Worm (Caenorhabditis elegans): ENCODE measurements around the gene kbp-4.
A peak's percentile ranks its signal among the peaks of the same experiment; 100 is the strongest.
"Not testable (repeated sequence)": the region's sequence is repeated elsewhere in the genome, so short reads cannot be mapped to it uniquely, and the experiment has no call there.

kbp-4 gene

DNA sequence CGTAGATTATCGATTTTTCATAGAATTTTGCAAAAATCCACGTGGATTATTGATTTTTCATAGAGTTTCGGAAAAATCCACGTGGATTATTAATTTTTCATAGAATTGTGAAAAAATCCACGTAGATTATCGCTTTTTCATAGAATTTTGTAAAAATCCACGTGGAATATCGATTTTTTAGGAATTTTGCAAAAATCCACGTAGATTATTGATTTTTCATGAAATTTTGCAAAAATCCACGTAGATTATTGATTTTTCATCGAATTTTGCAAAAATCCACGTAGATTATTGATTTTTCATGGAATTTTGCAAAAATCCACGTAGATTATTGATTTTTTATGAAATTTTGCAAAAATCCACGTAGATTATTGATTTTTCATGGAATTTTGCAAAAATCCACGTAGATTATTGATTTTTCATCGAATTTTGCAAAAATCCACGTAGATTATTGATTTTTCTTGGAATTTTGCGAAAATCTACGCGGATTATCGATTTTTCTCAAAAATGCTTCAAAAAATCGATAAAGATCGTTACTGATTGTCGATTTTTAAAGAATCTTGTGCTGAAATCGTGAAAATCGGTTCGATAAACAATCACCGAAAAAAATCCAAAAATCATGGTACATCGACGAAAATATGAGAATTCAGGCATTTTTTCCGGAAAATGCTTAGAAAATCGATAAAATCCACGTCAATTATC lies 23.6 kb upstream of the kbp-4 start:
- TF ChIP-seq T22C8.4 (GFP tag; IDR thresholded peaks at IDR 0.05): peak; percentile 54

DNA sequence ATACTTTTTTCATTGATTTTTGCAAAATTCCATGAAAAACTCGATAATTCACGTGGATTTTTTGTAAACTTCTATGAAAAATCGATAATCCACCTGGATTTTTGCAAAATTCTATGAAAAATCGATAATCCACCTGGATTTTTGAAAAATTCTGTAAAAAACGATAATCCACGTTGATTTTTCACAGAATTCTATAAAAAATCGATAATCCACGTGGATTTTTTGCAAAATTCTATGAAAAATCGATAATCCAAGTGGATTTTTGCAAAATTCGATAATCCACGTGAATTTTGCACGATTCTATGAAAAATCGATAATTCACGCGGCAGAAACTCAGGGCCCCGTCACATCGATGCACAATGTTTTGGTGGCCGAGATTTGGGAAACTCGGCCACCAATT lies 22.6 kb upstream of the kbp-4 start:
- TF ChIP-seq T22C8.4 (GFP tag; IDR thresholded peaks at IDR 0.05) (peak; percentile 84), flt-1 (GFP tag; IDR thresholded peaks at IDR 0.05) (no peak)

DNA sequence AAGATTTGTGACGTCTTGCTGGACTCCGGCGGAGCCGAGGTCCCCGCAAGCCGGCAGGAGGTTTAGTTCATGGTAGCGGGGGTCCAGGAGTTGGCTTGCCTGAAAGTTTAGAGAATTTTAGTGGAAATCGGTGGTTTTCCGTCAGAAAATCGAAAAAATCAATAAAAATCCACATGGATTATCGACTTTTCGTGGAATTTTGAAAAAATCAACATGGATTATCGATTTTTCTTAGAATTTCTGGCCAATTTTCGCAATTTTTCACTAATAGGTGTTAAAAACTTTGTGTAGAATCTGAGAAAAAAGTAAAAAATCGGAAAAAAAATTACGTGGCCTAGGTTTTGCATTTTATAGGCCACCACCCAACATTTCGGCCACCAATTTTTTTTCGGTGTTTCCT lies 21.8 kb upstream of the kbp-4 start:
- no peak for TF ChIP-seq ztf-23 (GFP tag; IDR thresholded peaks at IDR 0.05)

DNA sequence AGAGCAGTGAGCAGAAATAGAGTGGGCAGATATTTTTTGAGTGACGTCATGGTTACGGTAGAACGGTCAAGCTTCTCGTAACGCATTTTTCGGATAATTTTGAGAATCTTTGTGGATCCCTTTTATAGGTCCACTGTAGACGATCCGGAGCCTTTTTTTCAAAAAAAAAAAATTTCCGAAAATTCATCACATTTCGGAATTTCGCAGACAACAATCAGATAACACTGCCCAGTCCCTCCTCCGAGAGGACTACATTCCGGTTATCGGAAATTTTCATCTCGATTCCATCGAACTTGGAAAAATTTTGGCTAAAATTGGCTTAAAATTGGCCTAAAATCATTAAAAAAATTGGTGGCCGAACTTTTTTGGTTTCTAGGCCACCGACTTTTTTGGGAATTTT lies 20.7 kb upstream of the kbp-4 start, which contains the start of gene BE0003N10.6:
Gene BE0003N10.6 (minus strand): TSS at position 101 of the 400 bp plus-strand sequence.
- TF ChIP-seq flt-1 (GFP tag; IDR thresholded peaks at IDR 0.05) (no peak), cog-1 (tag; optimal IDR thresholded peaks at IDR 0.05) (no peak), klf-2 (GFP tag; conservative IDR thresholded peaks at IDR 0.05) (no peak), ztf-29 (GFP tag; IDR thresholded peaks at IDR 0.05) (no peak), T22C8.4 (GFP tag; IDR thresholded peaks at IDR 0.05) (no peak), ref-1 (GFP tag; conservative IDR thresholded peaks at IDR 0.05) (no peak)

DNA sequence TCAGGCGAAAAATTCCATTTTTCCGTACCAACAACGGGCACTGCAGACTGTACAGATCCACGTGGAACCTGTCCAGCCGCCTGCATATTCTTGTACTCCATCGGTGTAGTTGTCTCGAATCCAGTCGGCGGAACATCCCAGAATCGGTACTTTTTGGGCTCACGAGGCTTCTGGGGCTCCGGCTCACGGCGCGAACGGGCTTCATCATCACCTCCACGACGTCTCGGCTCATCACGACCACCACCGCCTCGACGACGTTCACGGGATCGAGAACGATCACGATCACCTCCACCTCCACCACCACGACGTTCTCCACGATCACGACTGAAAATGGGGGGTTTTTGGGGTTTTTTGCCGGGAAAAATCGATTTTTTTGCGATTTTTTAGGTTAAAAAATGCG lies 6.5 kb upstream of the kbp-4 start:
- no peak for TF ChIP-seq ztf-23 (GFP tag; IDR thresholded peaks at IDR 0.05)
- TF ChIP-seq med-1 (GFP tag; optimal IDR thresholded peaks at IDR 0.05; ENCODE audit: insufficient read depth): no peak
- no peak for TF ChIP-seq tab-1 (GFP tag; IDR thresholded peaks at IDR 0.05)
- TF ChIP-seq cog-1 (tag; optimal IDR thresholded peaks at IDR 0.05): no peak
- no peak for TF ChIP-seq T22C8.4 (GFP tag; IDR thresholded peaks at IDR 0.05)
- no peak for TF ChIP-seq klf-2 (GFP tag; conservative IDR thresholded peaks at IDR 0.05)
- TF ChIP-seq ref-1 (GFP tag; conservative IDR thresholded peaks at IDR 0.05): no peak
- TF ChIP-seq flt-1 (GFP tag; IDR thresholded peaks at IDR 0.05): no peak
- no peak for TF ChIP-seq ztf-29 (GFP tag; IDR thresholded peaks at IDR 0.05)

DNA sequence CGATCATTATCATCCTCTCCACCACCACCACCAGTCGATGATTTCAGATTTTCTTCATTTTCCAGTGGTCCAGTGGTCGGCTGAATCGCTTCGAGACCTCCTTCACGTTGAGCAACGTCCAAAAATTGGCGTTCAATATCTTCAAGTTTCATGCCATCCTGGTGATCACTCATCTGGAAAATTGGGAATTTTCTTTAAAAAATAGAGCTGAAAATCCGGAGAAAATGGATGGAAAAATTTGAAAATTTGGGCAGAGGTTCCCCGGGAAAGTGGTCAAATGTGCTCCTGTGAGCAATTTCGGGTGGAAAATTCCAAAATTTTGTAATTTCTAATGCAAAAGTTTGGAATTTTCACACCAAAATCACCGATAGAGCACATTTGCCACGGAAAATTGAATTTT lies 4.3 kb upstream of the kbp-4 start, which contains the start of gene uaf-1:
Gene uaf-1 (minus strand): TSS at position 173 of the 400 bp plus-strand sequence.
- TF ChIP-seq cog-1 (tag; optimal IDR thresholded peaks at IDR 0.05); T22C8.4 (GFP tag; IDR thresholded peaks at IDR 0.05); flt-1 (GFP tag; IDR thresholded peaks at IDR 0.05): not testable (repeated sequence)

DNA sequence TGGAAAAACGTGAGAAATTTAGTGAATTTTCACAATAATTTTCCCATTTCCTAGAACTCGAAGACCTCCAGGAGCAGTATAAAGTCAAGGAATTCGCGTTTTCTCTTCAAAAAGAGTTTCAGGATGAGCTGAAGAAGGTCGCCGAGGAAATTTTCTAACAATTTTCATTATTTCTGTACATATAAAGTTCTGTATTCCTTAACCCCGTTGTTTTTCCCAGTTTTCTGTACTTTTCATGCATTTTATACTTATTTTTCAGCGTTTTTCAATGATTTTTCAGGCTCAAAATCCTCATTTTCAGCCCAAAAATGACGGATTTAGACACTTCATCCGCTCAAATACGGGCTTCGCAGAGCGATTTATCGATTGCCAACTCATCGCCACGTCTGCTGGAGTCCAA lies 400 bp downstream of the kbp-4 start, which contains the start of gene par-2:
Gene par-2 (plus strand): TSS at position 301 of the 400 bp plus-strand sequence.
- TF ChIP-seq ztf-29 (GFP tag; IDR thresholded peaks at IDR 0.05) (no peak), cog-1 (tag; optimal IDR thresholded peaks at IDR 0.05) (no peak), med-1 (GFP tag; optimal IDR thresholded peaks at IDR 0.05; ENCODE audit: insufficient read depth) (no peak), T22C8.4 (GFP tag; IDR thresholded peaks at IDR 0.05) (no peak), ztf-23 (GFP tag; IDR thresholded peaks at IDR 0.05) (no peak), klf-2 (GFP tag; conservative IDR thresholded peaks at IDR 0.05) (no peak), ref-1 (GFP tag; conservative IDR thresholded peaks at IDR 0.05) (no peak), tab-1 (GFP tag; IDR thresholded peaks at IDR 0.05) (no peak), flt-1 (GFP tag; IDR thresholded peaks at IDR 0.05) (no peak)

ce11 chrIII:1084971-1085370 lies 4.3 kb downstream of the kbp-4 start:
- TF ChIP-seq ztf-23 (GFP tag; IDR thresholded peaks at IDR 0.05): no peak
- TF ChIP-seq flt-1 (GFP tag; IDR thresholded peaks at IDR 0.05): no peak
- TF ChIP-seq med-1 (GFP tag; optimal IDR thresholded peaks at IDR 0.05; ENCODE audit: insufficient read depth): no peak
- no peak for TF ChIP-seq cog-1 (tag; optimal IDR thresholded peaks at IDR 0.05)
- no peak for TF ChIP-seq klf-2 (GFP tag; conservative IDR thresholded peaks at IDR 0.05)
- peak; percentile 69 for TF ChIP-seq T22C8.4 (GFP tag; IDR thresholded peaks at IDR 0.05)
- TF ChIP-seq ztf-29 (GFP tag; IDR thresholded peaks at IDR 0.05): no peak

DNA sequence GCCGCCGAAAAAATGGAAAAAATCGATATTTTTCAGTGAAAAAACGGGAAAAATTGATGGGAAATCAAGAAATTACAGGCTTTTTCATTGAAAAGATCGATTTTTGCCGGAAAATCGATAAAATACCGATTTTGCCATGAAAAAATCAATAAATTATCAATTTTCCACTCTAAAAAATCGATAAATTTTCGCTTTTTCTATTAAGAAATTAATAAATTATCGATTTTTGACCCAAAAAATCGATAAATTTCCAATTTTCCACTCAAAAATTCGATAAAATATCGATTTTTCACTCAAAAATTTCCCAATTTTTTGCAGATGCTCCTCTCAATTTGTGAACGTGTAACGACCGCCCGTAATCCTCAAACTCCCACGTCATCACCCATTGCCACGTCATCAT lies 13.7 kb downstream of the kbp-4 start:
- TF ChIP-seq ztf-23 (GFP tag; IDR thresholded peaks at IDR 0.05) (no peak), T22C8.4 (GFP tag; IDR thresholded peaks at IDR 0.05) (0 out of 2 replicates have a peak, but pooled peaks have one; percentile 18), ztf-29 (GFP tag; IDR thresholded peaks at IDR 0.05) (no peak)

- TF ChIP-seq cog-1 (tag; optimal IDR thresholded peaks at IDR 0.05): no peak
- no peak for TF ChIP-seq flt-1 (GFP tag; IDR thresholded peaks at IDR 0.05)
- TF ChIP-seq klf-2 (GFP tag; conservative IDR thresholded peaks at IDR 0.05): no peak
- no peak for TF ChIP-seq T22C8.4 (GFP tag; IDR thresholded peaks at IDR 0.05)
- TF ChIP-seq ztf-23 (GFP tag; IDR thresholded peaks at IDR 0.05): no peak
- no peak for TF ChIP-seq tab-1 (GFP tag; IDR thresholded peaks at IDR 0.05)
- no peak for TF ChIP-seq med-1 (GFP tag; optimal IDR thresholded peaks at IDR 0.05; ENCODE audit: insufficient read depth)
- TF ChIP-seq ztf-29 (GFP tag; IDR thresholded peaks at IDR 0.05): no peak
- TF ChIP-seq ref-1 (GFP tag; conservative IDR thresholded peaks at IDR 0.05): no peak
Observed at ce11 chrIII:1099523-1099922, 18.8 kb downstream of the kbp-4 start.

DNA sequence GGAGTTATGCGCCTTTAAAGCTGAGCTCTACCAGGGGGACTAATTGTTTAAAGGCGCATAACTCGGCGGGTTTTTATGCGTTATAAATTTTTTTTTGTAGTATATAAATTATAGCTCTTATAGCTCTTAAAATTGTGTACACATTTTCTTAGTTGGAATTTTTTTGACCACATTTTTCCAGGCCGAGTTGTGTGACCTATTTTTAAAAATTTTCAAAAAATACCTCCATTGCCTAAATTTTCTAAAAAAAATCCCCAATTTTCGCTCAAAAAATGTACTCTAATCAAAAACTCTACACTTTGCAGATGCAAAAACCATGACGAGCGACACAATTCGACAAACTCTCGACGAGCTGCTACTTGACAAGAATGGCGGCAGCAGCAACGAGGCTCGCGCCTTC lies 22.2 kb downstream of the kbp-4 start, which contains the start of gene exc-6:
Gene exc-6 (plus strand): TSS at position 301 of the 400 bp plus-strand sequence.
- no peak for TF ChIP-seq T22C8.4 (GFP tag; IDR thresholded peaks at IDR 0.05)
- no peak for TF ChIP-seq klf-2 (GFP tag; conservative IDR thresholded peaks at IDR 0.05)
- TF ChIP-seq flt-1 (GFP tag; IDR thresholded peaks at IDR 0.05): no peak
- no peak for TF ChIP-seq ztf-29 (GFP tag; IDR thresholded peaks at IDR 0.05)
- no peak for TF ChIP-seq ref-1 (GFP tag; conservative IDR thresholded peaks at IDR 0.05)
- no peak for TF ChIP-seq cog-1 (tag; optimal IDR thresholded peaks at IDR 0.05)
- no peak for TF ChIP-seq med-1 (GFP tag; optimal IDR thresholded peaks at IDR 0.05; ENCODE audit: insufficient read depth)
- TF ChIP-seq ztf-23 (GFP tag; IDR thresholded peaks at IDR 0.05): no peak
- TF ChIP-seq tab-1 (GFP tag; IDR thresholded peaks at IDR 0.05): no peak

Data from whole organism, midembryonic.